Fruit fly (Drosophila melanogaster): ENCODE data around the gene CG34148.

CG34148 gene

dm6 chr3R:21878473-21878872 lies at the start of gene CG34148:
Gene CG34148 (minus strand): TSS chr3R:21878686.
- no peak for TF ChIP-seq CG17801 (GFP tag; optimal IDR thresholded peaks at IDR 0.05; ENCODE audit: partially characterized antibody)

dm6 chr3R:21928214-21928613 lies 49.7 kb upstream of the CG34148 start:
- no peak for TF ChIP-seq CG17801 (GFP tag; optimal IDR thresholded peaks at IDR 0.05; ENCODE audit: partially characterized antibody)

dm6 chr3R:21923742-21924141 lies 45.3 kb upstream of the CG34148 start:
- TF ChIP-seq CG17801 (GFP tag; optimal IDR thresholded peaks at IDR 0.05; ENCODE audit: partially characterized antibody) = no peak

- no peak for TF ChIP-seq CG17801 (GFP tag; optimal IDR thresholded peaks at IDR 0.05; ENCODE audit: partially characterized antibody)
Measured at dm6 chr3R:21922674-21923323, 44.3 kb upstream of the CG34148 start.

DNA sequence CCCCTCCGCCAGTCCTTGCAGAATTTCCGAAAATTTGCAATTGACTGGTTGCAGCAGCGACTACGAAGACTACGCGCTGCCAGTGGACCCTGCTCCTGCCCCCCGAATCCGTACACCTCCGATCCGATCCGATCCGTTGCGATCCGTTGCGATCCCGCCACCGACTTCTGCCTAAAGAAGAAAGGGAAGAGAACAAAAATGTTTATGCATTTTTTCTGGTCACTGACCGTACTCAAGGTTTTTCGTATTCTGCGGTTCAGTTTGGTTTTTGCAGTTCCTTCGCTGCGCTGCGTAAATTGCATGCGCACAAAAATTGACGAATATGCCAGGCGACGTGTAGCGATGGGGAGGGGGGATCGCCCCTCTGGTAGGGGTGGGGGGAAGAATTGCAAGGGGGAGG lies 43.8 kb upstream of the CG34148 start:
- TF ChIP-seq CG17801 (GFP tag; optimal IDR thresholded peaks at IDR 0.05; ENCODE audit: partially characterized antibody) = no peak

dm6 chr3R:21921363-21922208 lies 43.1 kb upstream of the CG34148 start:
- no peak for TF ChIP-seq CG17801 (GFP tag; optimal IDR thresholded peaks at IDR 0.05; ENCODE audit: partially characterized antibody)

DNA sequence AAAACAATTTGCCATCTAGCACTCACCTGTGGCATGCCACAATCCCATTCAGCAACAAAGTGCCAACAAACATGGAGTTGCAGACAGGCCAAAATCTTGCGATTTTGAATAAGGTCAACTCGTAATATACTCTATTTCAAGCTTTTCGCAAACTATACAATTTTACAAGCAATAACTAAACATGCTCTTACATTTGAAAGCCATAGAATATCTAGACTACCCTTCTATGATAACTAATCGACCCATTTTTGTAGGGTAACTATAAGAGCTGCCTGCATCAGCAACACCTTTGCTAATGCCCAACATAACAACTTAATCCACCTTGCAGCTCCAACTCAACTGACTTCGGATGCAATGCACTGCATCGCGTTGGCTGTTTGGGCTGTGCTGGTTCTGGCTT lies 42.0 kb upstream of the CG34148 start:
- TF ChIP-seq CG17801 (GFP tag; optimal IDR thresholded peaks at IDR 0.05; ENCODE audit: partially characterized antibody) = no peak

DNA sequence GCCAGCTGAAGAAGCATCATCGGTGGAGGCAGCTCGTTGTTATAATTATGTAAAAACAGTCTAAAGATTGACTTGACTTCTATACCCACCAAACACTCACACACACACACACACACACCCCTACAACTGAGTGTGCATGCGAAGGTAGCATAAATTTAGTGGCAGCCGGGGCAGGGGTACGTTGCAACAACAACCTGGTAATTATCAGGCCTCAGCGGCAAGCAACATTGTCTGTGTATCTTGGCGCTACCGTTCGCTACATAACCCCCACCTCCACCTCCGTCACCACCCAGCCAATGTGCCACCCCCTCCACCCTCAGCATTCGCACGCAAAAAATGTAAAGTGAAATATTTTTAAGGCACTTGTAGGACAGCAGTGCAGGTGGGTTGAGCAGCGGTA lies 38.5 kb upstream of the CG34148 start:
- no peak for TF ChIP-seq CG17801 (GFP tag; optimal IDR thresholded peaks at IDR 0.05; ENCODE audit: partially characterized antibody)

- no peak for TF ChIP-seq CG17801 (GFP tag; optimal IDR thresholded peaks at IDR 0.05; ENCODE audit: partially characterized antibody)
Measured at dm6 chr3R:21913447-21913846, 35.0 kb upstream of the CG34148 start, which contains the start of gene Qsox2. Gene Qsox2 (plus strand): TSS chr3R:21913747.

DNA sequence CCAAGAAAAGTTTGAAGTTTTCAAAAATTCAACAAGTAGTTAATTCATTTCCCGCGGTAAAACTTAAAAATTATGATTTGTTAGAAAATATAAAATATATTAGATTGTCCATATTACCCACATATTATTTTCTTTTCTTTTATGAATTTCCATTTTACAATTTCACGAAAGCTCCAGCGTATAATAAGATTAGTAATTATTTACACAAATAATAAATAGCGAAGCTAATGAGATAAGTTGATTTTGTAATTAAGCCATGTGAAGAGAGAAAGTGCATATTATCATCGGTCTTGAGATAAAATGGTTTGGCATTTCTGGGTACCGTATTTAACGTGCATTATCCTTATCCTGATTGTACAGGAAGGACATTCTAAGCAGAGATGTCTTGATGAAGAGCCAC lies 33.0 kb upstream of the CG34148 start, which contains the start of gene Qsox3:
Gene Qsox3, plus strand, starts transcription at position 301 of the 400 bp plus-strand sequence.
- no peak for TF ChIP-seq CG17801 (GFP tag; optimal IDR thresholded peaks at IDR 0.05; ENCODE audit: partially characterized antibody)

- no peak for TF ChIP-seq CG17801 (GFP tag; optimal IDR thresholded peaks at IDR 0.05; ENCODE audit: partially characterized antibody)
Measured at dm6 chr3R:21906867-21907266, 28.4 kb upstream of the CG34148 start.

DNA sequence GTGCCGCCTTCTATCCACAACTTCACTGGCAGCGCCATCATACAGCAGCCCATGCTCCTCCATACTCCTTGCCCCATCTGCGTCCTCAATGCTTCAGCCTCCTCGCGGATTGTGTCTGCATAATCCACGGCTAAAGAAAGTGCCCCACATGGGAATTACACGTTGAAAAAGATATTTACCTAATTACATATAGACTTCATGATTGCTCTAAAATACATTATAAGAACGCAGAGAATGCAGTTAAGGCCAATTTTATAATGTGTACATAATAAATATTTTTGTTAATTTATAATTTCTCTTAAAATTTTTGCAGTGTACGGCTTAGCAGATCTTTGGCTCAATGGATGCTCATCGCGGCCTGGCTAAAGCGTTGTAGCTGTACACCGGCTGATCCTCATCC lies 27.1 kb upstream of the CG34148 start:
- no peak for TF ChIP-seq CG17801 (GFP tag; optimal IDR thresholded peaks at IDR 0.05; ENCODE audit: partially characterized antibody)

DNA sequence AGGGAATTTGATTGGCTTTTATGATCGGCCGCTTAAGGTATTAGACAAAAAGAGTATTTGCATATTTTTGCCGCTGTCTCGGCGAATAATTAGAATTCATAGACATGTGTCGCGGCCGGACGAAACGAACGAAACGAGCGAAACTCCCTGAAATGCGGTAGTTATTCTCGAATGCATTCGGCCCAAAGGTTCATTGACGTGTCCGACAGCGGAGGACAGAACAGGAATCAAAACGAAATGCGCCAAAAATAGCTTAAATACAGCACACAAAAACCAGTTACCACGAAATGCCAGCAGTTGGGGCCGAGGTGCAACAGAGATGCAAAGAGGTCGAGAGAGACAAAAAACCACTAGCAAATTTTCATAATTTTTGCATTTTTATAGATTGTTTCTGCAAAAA lies 25.9 kb upstream of the CG34148 start:
- TF ChIP-seq CG17801 (GFP tag; optimal IDR thresholded peaks at IDR 0.05; ENCODE audit: partially characterized antibody) = no peak

DNA sequence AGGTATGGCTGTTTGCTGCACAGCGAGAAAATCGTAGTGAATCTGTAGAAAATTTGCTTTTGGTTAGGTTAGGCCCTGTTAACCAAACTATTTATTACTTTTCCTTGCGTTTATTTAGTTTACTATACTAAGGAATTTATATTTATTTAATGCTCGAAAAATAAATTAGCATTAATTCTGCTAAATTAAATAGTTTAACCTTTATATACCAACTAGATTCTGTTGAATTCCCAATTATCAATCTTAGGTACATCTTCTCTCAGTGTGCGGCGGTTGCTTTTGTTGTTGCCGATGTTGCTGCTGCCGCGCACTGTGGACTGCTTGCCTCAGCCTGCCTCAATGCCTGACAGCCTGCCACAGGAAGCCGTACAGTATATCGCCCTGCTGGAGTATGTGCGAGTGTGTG lies 20.7 kb upstream of the CG34148 start:
- no peak for TF ChIP-seq CG17801 (GFP tag; optimal IDR thresholded peaks at IDR 0.05; ENCODE audit: partially characterized antibody)

dm6 chr3R:21898758-21899157 lies 20.3 kb upstream of the CG34148 start:
- no peak for TF ChIP-seq CG17801 (GFP tag; optimal IDR thresholded peaks at IDR 0.05; ENCODE audit: partially characterized antibody)

- TF ChIP-seq CG17801 (GFP tag; optimal IDR thresholded peaks at IDR 0.05; ENCODE audit: partially characterized antibody) = peak; percentile 49
Measured at dm6 chr3R:21897565-21897964, 19.1 kb upstream of the CG34148 start.
